Fruit fly (Drosophila melanogaster) whole organism, embryonic: ENCODE results near the gene CG15283.

ENCODE experiments used
- Abd-B ChIP-seq: fragments of 200-800 bp; sonication (Bioruptor generic); optimal IDR thresholded peaks from 2 replicates; lab custom pipeline; 2018; ENCODE audit warnings: missing biosample characterization, mild to moderate bottlenecking, missing genetic modification characterization, moderate library complexity
- CG10147 ChIP-seq: fragments of 200-800 bp; sonication (Bioruptor generic); optimal IDR thresholded peaks from 2 replicates; lab custom pipeline; 2019; ENCODE audit warnings: missing biosample characterization, mild to moderate bottlenecking, missing genetic modification characterization, moderate library complexity
- CG10267 ChIP-seq: fragments of 200-800 bp; sonication (Bioruptor generic); optimal IDR thresholded peaks from 2 replicates; lab custom pipeline; 2018; ENCODE audit warnings: missing biosample characterization, mild to moderate bottlenecking, missing genetic modification characterization, moderate library complexity
- CG10565 ChIP-seq: fragments of 200-800 bp; sonication (Bioruptor generic); optimal IDR thresholded peaks from 3 replicates; lab custom pipeline; 2016; ENCODE audit warnings: missing biosample characterization, mild to moderate bottlenecking, missing genetic modification characterization
- CG10959 ChIP-seq: fragments of 200-800 bp; sonication (Bioruptor generic); IDR thresholded peaks from 2 replicates; pipeline ENCODE4 v1.3.6; 2022; ENCODE audit warnings: missing biosample characterization, missing genetic modification characterization
- CG13424 ChIP-seq: fragments of 200-800 bp; sonication (Bioruptor generic); optimal IDR thresholded peaks from 2 replicates; lab custom pipeline; 2019; ENCODE audit warnings: missing biosample characterization, mild to moderate bottlenecking, missing genetic modification characterization, moderate library complexity
- CG15269 ChIP-seq: fragments of 200-800 bp; sonication (Bioruptor generic); optimal IDR thresholded peaks from 2 replicates; lab custom pipeline; 2018; ENCODE audit warnings: missing biosample characterization, mild to moderate bottlenecking, missing genetic modification characterization, moderate library complexity
- CG1792 ChIP-seq: fragments of 200-800 bp; sonication (Bioruptor generic); optimal IDR thresholded peaks from 2 replicates; lab custom pipeline; 2016; ENCODE audit warnings: missing biosample characterization, missing genetic modification characterization
- CG30403 ChIP-seq: fragments of 200-800 bp; sonication (Bioruptor generic); optimal IDR thresholded peaks from 3 replicates; lab custom pipeline; 2016; ENCODE audit warnings: missing biosample characterization, missing genetic modification characterization
- CG31224 ChIP-seq: fragments of 200-800 bp; sonication (Bioruptor generic); IDR thresholded peaks from 2 replicates; pipeline ENCODE4 v1.3.6; 2022; ENCODE audit warnings: missing biosample characterization, missing genetic modification characterization
- CG31365 ChIP-seq: fragments of 200-800 bp; sonication (Bioruptor generic); optimal IDR thresholded peaks from 2 replicates; lab custom pipeline; 2018; ENCODE audit warnings: missing biosample characterization, mild to moderate bottlenecking, missing genetic modification characterization
- CG3163 ChIP-seq: fragments of 200-800 bp; sonication (Bioruptor generic); optimal IDR thresholded peaks from 3 replicates; lab custom pipeline; 2016; ENCODE audit warnings: missing biosample characterization, missing genetic modification characterization
- CG32772 ChIP-seq: fragments of 200-800 bp; sonication (Bioruptor generic); IDR thresholded peaks from 2 replicates; pipeline ENCODE4 v1.3.6; 2022; ENCODE audit warnings: missing biosample characterization, missing genetic modification characterization
- CG33557 ChIP-seq: fragments of 200-800 bp; sonication (Bioruptor generic); optimal IDR thresholded peaks from 2 replicates; lab custom pipeline; 2019; ENCODE audit warnings: missing biosample characterization, mild to moderate bottlenecking, missing genetic modification characterization, moderate library complexity
- CG34376 ChIP-seq: fragments of 200-800 bp; sonication (Bioruptor generic); optimal IDR thresholded peaks from 2 replicates; lab custom pipeline; 2018; ENCODE audit warnings: missing biosample characterization, mild to moderate bottlenecking, missing genetic modification characterization
- CG6813 ChIP-seq: fragments of 200-800 bp; sonication (Bioruptor generic); optimal IDR thresholded peaks from 2 replicates; lab custom pipeline; 2017; ENCODE audit warnings: missing biosample characterization, missing genetic modification characterization, mild to moderate bottlenecking, moderate library complexity, missing genetic modification reagents
- CG9609 ChIP-seq: fragments of 200-800 bp; sonication (Bioruptor generic); optimal IDR thresholded peaks from 3 replicates; lab custom pipeline; 2016; ENCODE audit warnings: missing biosample characterization, missing genetic modification characterization
- CG9797 ChIP-seq: fragments of 200-800 bp; sonication (Bioruptor generic); optimal IDR thresholded peaks from 3 replicates; lab custom pipeline; 2018; ENCODE audit warnings: missing biosample characterization, mild to moderate bottlenecking, missing genetic modification characterization
- CrebB ChIP-seq: fragments of 200-800 bp; sonication (Bioruptor generic); optimal IDR thresholded peaks from 3 replicates; lab custom pipeline; 2018; ENCODE audit warnings: missing biosample characterization, mild to moderate bottlenecking, missing genetic modification characterization
- D19A ChIP-seq: fragments of 200-800 bp; optimal IDR thresholded peaks from 3 replicates; lab custom pipeline; 2019; ENCODE audit warnings: missing biosample characterization, mild to moderate bottlenecking, missing genetic modification characterization, moderate library complexity
- Dek ChIP-seq: fragments of 200-800 bp; sonication (Bioruptor generic); optimal IDR thresholded peaks from 3 replicates; lab custom pipeline; 2019; ENCODE audit warnings: missing biosample characterization, mild to moderate bottlenecking, missing genetic modification characterization, moderate library complexity
- Dll ChIP-seq: fragments of 200-800 bp; sonication (Bioruptor generic); IDR thresholded peaks from 4 replicates; pipeline ENCODE4 v1.3.6; 2022; ENCODE audit warnings: missing biosample characterization, missing genetic modification characterization; ENCODE audit not compliant: partially characterized antibody
- HLHmδ ChIP-seq: fragments of 200-800 bp; sonication (Bioruptor generic); optimal IDR thresholded peaks from 2 replicates; lab custom pipeline; 2018; ENCODE audit warnings: missing biosample characterization, mild to moderate bottlenecking, missing genetic modification characterization, moderate library complexity
- Hr78 ChIP-seq, 2 experiments: fragments of 200-800 bp in 1 of 2; fragments of >200 bp in 1 of 2; sonication (Bioruptor generic) in 1 of 2; optimal IDR thresholded peaks; 2 replicates each; lab custom pipeline; 2017 to 2019; ENCODE audit warnings: missing biosample characterization in 2 of 2, missing genetic modification characterization in 2 of 2, mild to moderate bottlenecking in 1 of 2, moderate library complexity in 1 of 2
- Lim3 ChIP-seq: fragments of 200-800 bp; sonication (Bioruptor generic); IDR thresholded peaks from 2 replicates; pipeline ENCODE4 v1.3.6; 2022; ENCODE audit warnings: missing biosample characterization, missing genetic modification characterization
- Med ChIP-seq: fragments of 200-800 bp; sonication (Bioruptor generic); peaks from one replicate; lab custom pipeline; 2016; ENCODE audit warnings: missing biosample characterization, missing genetic modification characterization, mild to moderate bottlenecking, inconsistent platforms, moderate library complexity
- Opbp ChIP-seq: fragments of 200-800 bp; sonication (Bioruptor generic); IDR thresholded peaks from 3 replicates; pipeline ENCODE4 v1.3.6; 2022; ENCODE audit warnings: missing biosample characterization, missing genetic modification characterization; ENCODE audit not compliant: partially characterized antibody
- Stat92E ChIP-seq, 3 experiments: fragments of >200 bp in 2 of 3; fragments of 200-800 bp in 1 of 3; sonication (Bioruptor generic) in 1 of 3; optimal IDR thresholded peaks; 2 replicates each; lab custom pipeline; 2017 to 2019; ENCODE audit warnings: missing biosample characterization in 3 of 3, missing genetic modification characterization in 3 of 3, mild to moderate bottlenecking in 1 of 3, moderate library complexity in 1 of 3
- cad ChIP-seq: fragments of >200 bp; optimal IDR thresholded peaks from 2 replicates; lab custom pipeline; 2017; ENCODE audit warnings: missing biosample characterization, missing genetic modification characterization
- ci ChIP-seq: fragments of 200-800 bp; sonication (Bioruptor generic); IDR thresholded peaks from 3 replicates; pipeline ENCODE4 v1.3.6; 2022; ENCODE audit warnings: missing biosample characterization, missing genetic modification characterization
- croc ChIP-seq: fragments of 200-800 bp; sonication (Bioruptor generic); conservative IDR thresholded peaks from 3 replicates; pipeline ENCODE4 v1.3.6; 2022; ENCODE audit warnings: missing biosample characterization, missing genetic modification characterization
- dati ChIP-seq: fragments of 200-800 bp; sonication (Bioruptor generic); IDR thresholded peaks from 2 replicates; pipeline ENCODE4 v1.3.6; 2022; ENCODE audit warnings: missing biosample characterization, missing genetic modification characterization
- disco-r ChIP-seq: fragments of 200-800 bp; sonication (Bioruptor generic); optimal IDR thresholded peaks from 2 replicates; lab custom pipeline; 2016; ENCODE audit warnings: missing biosample characterization, missing genetic modification characterization
- exex ChIP-seq: fragments of 200-800 bp; sonication (Bioruptor generic); optimal IDR thresholded peaks from 4 replicates; lab custom pipeline; 2018; ENCODE audit warnings: missing biosample characterization, mild to moderate bottlenecking, missing genetic modification characterization, moderate library complexity
- fd96Cb ChIP-seq: fragments of 200-800 bp; sonication (Bioruptor generic); optimal IDR thresholded peaks from 2 replicates; lab custom pipeline; 2018; ENCODE audit warnings: missing biosample characterization, mild to moderate bottlenecking, missing genetic modification characterization, moderate library complexity
- grn ChIP-seq: fragments of 200-800 bp; sonication (Bioruptor generic); optimal IDR thresholded peaks from 3 replicates; lab custom pipeline; 2017; ENCODE audit warnings: missing biosample characterization, missing genetic modification characterization
- gsb-n ChIP-seq: fragments of 200-800 bp; sonication (Bioruptor generic); optimal IDR thresholded peaks from 3 replicates; lab custom pipeline; 2018; ENCODE audit warnings: missing biosample characterization, mild to moderate bottlenecking, missing genetic modification characterization
- kah ChIP-seq: fragments of 200-800 bp; sonication (Bioruptor generic); optimal IDR thresholded peaks from 2 replicates; lab custom pipeline; 2018; ENCODE audit warnings: missing biosample characterization, mild to moderate bottlenecking, missing genetic modification characterization
- lov ChIP-seq, 2 experiments: fragments of 200-800 bp in 1 of 2; fragments of >200 bp in 1 of 2; sonication (Bioruptor generic) in 1 of 2; IDR thresholded peaks in 1 of 2; optimal IDR thresholded peaks in 1 of 2; 2 replicates in 1 of 2; 3 replicates in 1 of 2; pipeline versions ENCODE4 v1.3.6 to Lab custom; 2017 to 2022; ENCODE audit warnings: missing biosample characterization in 1 of 2, missing genetic modification characterization in 1 of 2
- mirr ChIP-seq: fragments of 200-800 bp; sonication (Bioruptor generic); optimal IDR thresholded peaks from 3 replicates; lab custom pipeline; 2018; ENCODE audit warnings: missing biosample characterization, mild to moderate bottlenecking, missing genetic modification characterization
- org-1 ChIP-seq: fragments of 200-800 bp; sonication (Bioruptor generic); optimal IDR thresholded peaks from 2 replicates; lab custom pipeline; 2017; ENCODE audit warnings: missing biosample characterization, missing genetic modification characterization
- sens ChIP-seq: fragments of 200-800 bp; sonication (Bioruptor generic); peaks from one replicate; lab custom pipeline; 2016; ENCODE audit warnings: missing biosample characterization, missing genetic modification characterization
- slp2 ChIP-seq: fragments of 200-800 bp; sonication (Bioruptor generic); optimal IDR thresholded peaks from 2 replicates; lab custom pipeline; 2016; ENCODE audit warnings: missing biosample characterization, missing genetic modification characterization
- vvl ChIP-seq: fragments of 200-800 bp; sonication (Bioruptor generic); IDR thresholded peaks from 2 replicates; pipeline ENCODE4 v1.3.6; 2022; ENCODE audit warnings: missing biosample characterization, missing genetic modification characterization
- zf30C ChIP-seq: fragments of 200-800 bp; sonication (Bioruptor generic); optimal IDR thresholded peaks from 3 replicates; lab custom pipeline; 2018; ENCODE audit warnings: missing biosample characterization, mild to moderate bottlenecking, missing genetic modification characterization

The CG15283 gene

dm6 chr2L:14497459-14498258 is 46.9 kb upstream of the CG15283 start (continued):
- no peak for TF ChIP-seq CG10959 (GFP tag; lab: Robert Waterston, UW)
- 0 out of 2 replicates have a peak, but pooled peaks have one; percentile 33 for TF ChIP-seq vvl (GFP tag; lab: Robert Waterston, UW)
- 0 out of 2 replicates have a peak, but pooled peaks have one; percentile 21 for TF ChIP-seq CG31224 (GFP tag; lab: Robert Waterston, UW)
- no peak for TF ChIP-seq CG10565 (GFP tag; lab: Kevin White, UChicago)
- peak in 1 of 3 experiments; percentile 59 for TF ChIP-seq Stat92E (GFP tag; optimal IDR thresholded peaks at IDR 0.05; lab: Kevin White, UChicago)
- TF ChIP-seq CG15269 (tag; lab: Kevin White, UChicago), result peak; percentile 65
- peak; percentile 58 for TF ChIP-seq mirr (GFP tag; lab: Kevin White, UChicago)
- no peak for TF ChIP-seq zf30C
- TF ChIP-seq HLHmδ (GFP tag; lab: Kevin White, UChicago), result peak; percentile 3
- peak; percentile 45; the same call in 1 of the 2 replicates for TF ChIP-seq CG32772 (GFP tag; lab: Robert Waterston, UW)
- TF ChIP-seq CG33557 (GFP tag; lab: Kevin White, UChicago), result peak; percentile 6
- TF ChIP-seq gsb-n (tag; lab: Kevin White, UChicago), result peak; percentile 1
- TF ChIP-seq CG1792 (GFP tag; lab: Kevin White, UChicago), result no peak
- TF ChIP-seq Dll (GFP tag; lab: Robert Waterston, UW), result no peak
- no peak for TF ChIP-seq disco-r (GFP tag; lab: Kevin White, UChicago)
- no peak for TF ChIP-seq Dek (tag; lab: Kevin White, UChicago)
- no peak for TF ChIP-seq CG3163 (GFP tag; lab: Kevin White, UChicago)
- no peak for TF ChIP-seq fd96Cb
- TF ChIP-seq dati (GFP tag; lab: Robert Waterston, UW), result no peak
- peak; percentile 0 for TF ChIP-seq Abd-B (GFP tag; lab: Kevin White, UChicago)

dm6 chr2L:14496892-14497291 is 46.2 kb upstream of the CG15283 start:
- TF ChIP-seq CG34376 (GFP tag; lab: Kevin White, UChicago) (peak; percentile 13), Hr78 (GFP tag; optimal IDR thresholded peaks at IDR 0.05; lab: Kevin White, UChicago) (no peak), ci (GFP tag; lab: Robert Waterston, UW) (peak; percentile 27; the same call in 1 of the 3 replicates), CG10267 (tag; lab: Kevin White, UChicago) (no peak), exex (tag; lab: Kevin White, UChicago) (peak; percentile 34), lov (optimal IDR thresholded peaks at IDR 0.05; lab: Kevin White, UChicago) (no peak), lov (GFP tag; IDR thresholded peaks at IDR 0.05; lab: Robert Waterston, UW) (0 out of 3 replicates have a peak, but pooled peaks have one; percentile 31), CG6813 (peak; percentile 27), CG33557 (GFP tag; lab: Kevin White, UChicago) (no peak)

dm6 chr2L:14496348-14496747 is 45.6 kb upstream of the CG15283 start:
- TF ChIP-seq D19A (tag; lab: Kevin White, UChicago) (peak; percentile 55), Med (GFP tag; lab: Kevin White, UChicago) (peak; percentile 3), Lim3 (GFP tag; lab: Robert Waterston, UW) (no peak), grn (GFP tag; lab: Kevin White, UChicago) (peak; percentile 47), cad (GFP tag; lab: Kevin White, UChicago) (no peak), CG31365 (no peak), sens (GFP tag; lab: Kevin White, UChicago) (peak; percentile 53), CG9609 (no peak), CrebB (no peak), Abd-B (GFP tag; lab: Kevin White, UChicago) (peak; percentile 30), CG9797 (no peak), croc (GFP tag; lab: Robert Waterston, UW) (no peak), CG30403 (no peak), org-1 (no peak), CG13424 (no peak), kah (GFP tag; lab: Kevin White, UChicago) (no peak), Opbp (GFP tag; lab: Robert Waterston, UW) (no peak), slp2 (no peak), CG10147 (GFP tag; lab: Kevin White, UChicago) (peak; percentile 12), mirr (GFP tag; lab: Kevin White, UChicago) (no peak)
